Fruit fly (Drosophila melanogaster) S2 (cell line): Measurements from ENCODE around the gene ttm2.

Source experiments
- CG8478 ChIP-seq: fragments of >200 bp; optimal IDR thresholded peaks from 2 replicates; lab custom pipeline; 2018
- CTCF ChIP-seq, 2 experiments: fragments of >200 bp; optimal IDR thresholded peaks; 2 replicates each; lab custom pipeline; 2018

DNA sequence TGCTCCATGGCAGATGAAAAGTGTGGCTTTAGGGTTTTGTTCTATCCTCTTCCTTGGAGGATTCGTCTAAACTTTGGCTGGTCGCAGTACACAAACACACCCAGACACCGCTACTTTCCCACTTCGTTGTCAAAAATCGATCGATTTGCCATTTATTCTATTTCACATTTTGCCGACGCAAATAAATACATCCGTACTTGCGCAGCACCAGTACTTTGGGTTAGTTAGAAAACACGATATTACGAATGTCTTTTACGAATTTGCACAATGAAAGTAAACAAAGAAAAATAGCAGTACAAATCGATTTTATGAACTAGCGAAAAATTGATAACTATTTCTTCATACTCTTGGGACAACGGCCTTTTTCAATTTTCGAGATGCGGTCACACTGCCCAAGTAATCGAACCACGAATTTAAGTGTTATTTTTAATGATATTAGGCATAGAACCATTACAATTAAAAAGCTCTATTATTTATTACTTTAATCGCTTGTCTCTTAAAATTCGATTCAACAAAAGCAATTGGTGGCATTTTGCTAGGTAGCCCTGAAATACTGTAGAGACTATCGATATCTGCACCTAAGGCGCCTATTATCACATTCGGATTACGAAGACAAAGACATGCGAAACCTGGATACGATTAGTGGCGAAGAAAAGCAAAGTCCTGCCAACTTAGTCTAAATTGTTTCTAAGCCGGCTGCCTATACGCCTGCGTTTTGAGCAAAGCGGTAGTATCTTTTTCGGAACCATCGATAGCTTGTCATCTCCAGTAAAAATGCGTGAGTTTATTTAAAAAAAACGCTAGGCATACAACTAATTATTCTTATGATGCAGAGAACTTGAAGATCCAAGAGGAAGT is 17.1 kb upstream of the ttm2 start, which contains the start of the genes DIP2 and wac:
- TF ChIP-seq CTCF (optimal IDR thresholded peaks at IDR 0.05; lab: Kevin White, UChicago) (peak in 1 of 2 experiments; percentile 57), CG8478 (lab: Kevin White, UChicago) (no peak)
